Fruit fly (Drosophila melanogaster) whole organism, pupa: ENCODE results near the gene GstZ1.
A peak's percentile ranks its signal among the peaks of the same experiment; 100 is the strongest.

ENCODE experiments used
- CG10348 ChIP-seq: fragments of 200-800 bp; sonication (Bioruptor generic); IDR thresholded peaks from 2 replicates; pipeline ENCODE4 v1.3.6; 2022; ENCODE audit warnings: missing biosample characterization, missing genetic modification characterization
- CG12605 ChIP-seq: fragments of 200-800 bp; sonication (Bioruptor generic); IDR thresholded peaks from 2 replicates; pipeline ENCODE4 v1.3.6; 2022; ENCODE audit warnings: missing biosample characterization, missing genetic modification characterization
- CG13204 ChIP-seq: fragments of 200-800 bp; sonication (Bioruptor generic); optimal IDR thresholded peaks from 2 replicates; lab custom pipeline; 2018; ENCODE audit warnings: missing biosample characterization, mild to moderate bottlenecking, missing genetic modification characterization, moderate library complexity
- CG15710 ChIP-seq: fragments of 200-800 bp; sonication (Bioruptor generic); optimal IDR thresholded peaks from 2 replicates; lab custom pipeline; 2018; ENCODE audit warnings: missing biosample characterization, mild to moderate bottlenecking, missing genetic modification characterization, moderate library complexity
- CG17806 ChIP-seq: fragments of 200-800 bp; sonication (Bioruptor generic); optimal IDR thresholded peaks from 2 replicates; lab custom pipeline; 2018; ENCODE audit warnings: missing biosample characterization, mild to moderate bottlenecking, missing genetic modification characterization, moderate library complexity
- CG32121 ChIP-seq: fragments of 200-800 bp; sonication (Bioruptor generic); IDR thresholded peaks from 2 replicates; pipeline ENCODE4 v1.3.6; 2022; ENCODE audit warnings: missing biosample characterization, missing genetic modification characterization
- CG34367 ChIP-seq: fragments of 200-800 bp; sonication (Bioruptor generic); optimal IDR thresholded peaks from 2 replicates; lab custom pipeline; 2018; ENCODE audit warnings: missing biosample characterization, mild to moderate bottlenecking, missing genetic modification characterization
- EcR ChIP-seq: fragments of 200-800 bp; sonication (Bioruptor generic); optimal IDR thresholded peaks from 3 replicates; lab custom pipeline; 2019; ENCODE audit warnings: missing biosample characterization, missing genetic modification characterization, mild to moderate bottlenecking, moderate library complexity, missing genetic modification reagents
- Ets98B ChIP-seq: fragments of 200-800 bp; sonication (Bioruptor generic); IDR thresholded peaks from 2 replicates; pipeline ENCODE4 v1.3.6; 2022; ENCODE audit warnings: missing biosample characterization, missing genetic modification characterization
- Pif1A ChIP-seq: fragments of 200-800 bp; sonication (Bioruptor generic); optimal IDR thresholded peaks from 3 replicates; lab custom pipeline; 2016; ENCODE audit warnings: missing biosample characterization, missing genetic modification characterization
- Pif1B ChIP-seq: fragments of 200-800 bp; sonication (Bioruptor generic); optimal IDR thresholded peaks from 3 replicates; lab custom pipeline; 2016; ENCODE audit warnings: missing biosample characterization, missing genetic modification characterization
- Snoo ChIP-seq: fragments of 200-800 bp; sonication (Bioruptor generic); optimal IDR thresholded peaks from 3 replicates; lab custom pipeline; 2017; ENCODE audit warnings: missing biosample characterization, mild to moderate bottlenecking, missing genetic modification characterization, inconsistent platforms
- rn ChIP-seq: fragments of 200-800 bp; sonication (Bioruptor generic); IDR thresholded peaks from 2 replicates; pipeline ENCODE4 v1.3.6; 2022; ENCODE audit warnings: missing biosample characterization, missing genetic modification characterization

dm6 chr3R:9491065-9491567, 34.8 kb upstream of the GstZ1 start:
- TF ChIP-seq EcR (GFP tag; lab: Kevin White, UChicago) (no peak), CG17806 (tag; lab: Kevin White, UChicago) (no peak), CG12605 (GFP tag; lab: Robert Waterston, UW) (no peak), CG10348 (GFP tag; lab: Robert Waterston, UW) (no peak), Ets98B (GFP tag; lab: Robert Waterston, UW) (no peak), Pif1A (GFP tag; lab: Kevin White, UChicago) (no peak), Snoo (no peak), Pif1B (no peak), rn (GFP tag; lab: Robert Waterston, UW) (no peak), CG32121 (GFP tag; lab: Robert Waterston, UW) (no peak), CG13204 (peak; percentile 58), CG34367 (no peak), CG15710 (tag; lab: Kevin White, UChicago) (no peak)
